Worm (Caenorhabditis elegans) whole organism, early embryonic: Measurements from ENCODE around the gene Y39A3A.2.
"Not testable (repeated sequence)": the region's sequence is repeated elsewhere in the genome, so short reads cannot be mapped to it uniquely, and the experiment has no call there.

Source experiments
- B0310.2 ChIP-seq: sonication (generic microtip); optimal IDR thresholded peaks from 2 replicates; lab custom pipeline; 2016; ENCODE audit warnings: mild to moderate bottlenecking, missing genetic modification characterization, missing compliant biosample characterization
- F13C5.2 ChIP-seq: sonication (generic microtip); optimal IDR thresholded peaks from 2 replicates; lab custom pipeline; 2017; ENCODE audit warnings: mild to moderate bottlenecking, missing genetic modification characterization, inconsistent platforms, missing compliant biosample characterization
- aly-1 ChIP-seq: sonication (generic microtip); optimal IDR thresholded peaks from 2 replicates; lab custom pipeline; 2016; ENCODE audit warnings: missing genetic modification characterization, missing compliant biosample characterization
- ama-1 ChIP-seq: fragments of 150-350 bp; optimal IDR thresholded peaks from 2 replicates; lab custom pipeline; 2014
- ceh-13 ChIP-seq: fragments of 200-800 bp; sonication (Bioruptor generic); optimal IDR thresholded peaks from 2 replicates; lab custom pipeline; 2018; ENCODE audit warnings: mild to moderate bottlenecking, missing genetic modification characterization, missing compliant biosample characterization
- ets-7 ChIP-seq: sonication (generic microtip); optimal IDR thresholded peaks from 2 replicates; lab custom pipeline; 2016; ENCODE audit warnings: missing genotype, missing genetic modification characterization, missing compliant biosample characterization
- flt-1 ChIP-seq: fragments of 200-800 bp; sonication (Bioruptor generic); IDR thresholded peaks from 2 replicates; pipeline ENCODE4 v1.3.6; 2022; ENCODE audit warnings: missing genetic modification characterization, missing compliant biosample characterization
- hmg-4 ChIP-seq: fragments of 200-800 bp; sonication (Bioruptor generic); optimal IDR thresholded peaks from 2 replicates; lab custom pipeline; 2018; ENCODE audit warnings: mild to moderate bottlenecking, missing genetic modification characterization, missing compliant biosample characterization
- hnd-1 ChIP-seq: sonication (generic microtip); optimal IDR thresholded peaks from 2 replicates; lab custom pipeline; 2016; ENCODE audit warnings: missing genetic modification characterization, missing compliant biosample characterization
- scrt-1 ChIP-seq: fragments of 200-800 bp; sonication (Bioruptor generic); IDR thresholded peaks from 2 replicates; pipeline ENCODE4 v1.3.6; 2022; ENCODE audit warnings: missing genetic modification characterization, missing compliant biosample characterization
- sea-1 ChIP-seq: fragments of 200-800 bp; sonication (Bioruptor generic); conservative IDR thresholded peaks from 2 replicates; pipeline ENCODE4 v1.3.6; 2022; ENCODE audit warnings: missing genetic modification characterization, missing compliant biosample characterization
- tbx-37 ChIP-seq: fragments of 200-800 bp; sonication (Bioruptor generic); conservative IDR thresholded peaks from 2 replicates; pipeline ENCODE4 v1.3.6; 2022; ENCODE audit warnings: missing genetic modification reagents, missing genetic modification characterization, missing compliant biosample characterization

DNA sequence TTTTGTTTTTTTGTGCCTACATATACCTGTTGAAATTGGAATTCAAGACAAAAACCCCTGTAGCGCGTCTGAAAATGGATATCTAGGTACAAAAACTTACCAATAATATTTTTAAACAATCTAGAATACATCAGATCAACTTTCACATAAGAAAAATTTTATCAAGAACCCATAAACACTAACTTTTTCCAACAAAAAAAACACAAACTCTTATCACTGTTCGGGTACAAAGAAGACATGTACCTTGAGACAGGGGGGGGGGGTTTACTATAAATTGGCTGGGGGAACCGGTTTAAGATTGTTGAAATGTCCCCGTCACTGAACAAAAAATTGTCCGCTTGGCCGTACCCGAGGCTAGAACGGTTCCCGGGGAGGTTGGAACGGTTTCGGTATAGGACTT, 25.0 kb upstream of the Y39A3A.2 start, which contains the start of gene cpt-3:
- TF ChIP-seq sea-1 (GFP tag; lab: Robert Waterston, UW); tbx-37 (GFP tag; lab: Robert Waterston, UW); scrt-1 (GFP tag; lab: Robert Waterston, UW); flt-1 (GFP tag; lab: Robert Waterston, UW); B0310.2; ceh-13; F13C5.2 (tag; lab: Kevin White, UChicago); hmg-4 (GFP tag; lab: Kevin White, UChicago); ama-1 (lab: Kevin White, UChicago); ets-7 (tag; lab: Kevin White, UChicago); aly-1 (tag; lab: Kevin White, UChicago); hnd-1 (tag; lab: Kevin White, UChicago): not testable (repeated sequence)
